Worm (Caenorhabditis elegans) whole organism, young adult: Measurements from ENCODE around the gene K05B2.4.

Experiments used
- B0035.1 ChIP-seq: sonication (generic microtip); optimal IDR thresholded peaks from 2 replicates; lab custom pipeline; 2016; ENCODE audit warnings: missing genetic modification characterization, mild to moderate bottlenecking, missing compliant biosample characterization, missing genotype, missing genetic modification reagents
- C06A6.2 ChIP-seq: fragments of 200-800 bp; sonication (Bioruptor generic); conservative IDR thresholded peaks from 2 replicates; pipeline ENCODE4 v1.3.6; 2022; ENCODE audit warnings: missing genetic modification characterization, missing compliant biosample characterization
- D2030.7 ChIP-seq: fragments of 200-800 bp; sonication (Bioruptor generic); IDR thresholded peaks from 2 replicates; pipeline ENCODE4 v1.3.6; 2022; ENCODE audit warnings: missing genetic modification reagents, missing genetic modification characterization, missing compliant biosample characterization
- F49E8.2 ChIP-seq: sonication (generic microtip); optimal IDR thresholded peaks from 3 replicates; lab custom pipeline; 2017; ENCODE audit warnings: missing genetic modification characterization, mild to moderate bottlenecking, missing compliant biosample characterization, antibody characterized with exemption, moderate library complexity; ENCODE audit not compliant: insufficient read depth
- F55B11.4 ChIP-seq: sonication (generic microtip); optimal IDR thresholded peaks from 2 replicates; lab custom pipeline; 2016; ENCODE audit warnings: missing compliant biosample characterization, missing genetic modification characterization, borderline replicate concordance; ENCODE audit not compliant: insufficient read depth
- K11D2.4 ChIP-seq: fragments of 200-800 bp; sonication (Bioruptor generic); IDR thresholded peaks from 2 replicates; pipeline ENCODE4 v1.3.6; 2022; ENCODE audit warnings: missing genetic modification reagents, missing genetic modification characterization, missing compliant biosample characterization
- Y56A3A.18 ChIP-seq: fragments of 200-800 bp; sonication (Bioruptor generic); IDR thresholded peaks from 2 replicates; pipeline ENCODE4 v1.3.6; 2022; ENCODE audit warnings: missing genetic modification reagents, missing genetic modification characterization, missing compliant biosample characterization
- Y67H2A.10 ChIP-seq: fragments of 200-800 bp; sonication (Bioruptor generic); conservative IDR thresholded peaks from 2 replicates; pipeline ENCODE4 v1.3.6; 2022; ENCODE audit warnings: missing genetic modification reagents, missing genetic modification characterization, missing compliant biosample characterization
- Y95B8A.8 ChIP-seq: fragments of 200-800 bp; sonication (Bioruptor generic); IDR thresholded peaks from 2 replicates; pipeline ENCODE4 v1.3.6; 2022; ENCODE audit warnings: missing genetic modification reagents, missing genetic modification characterization, missing compliant biosample characterization
- akir-1 ChIP-seq: fragments of 200-800 bp; sonication (Bioruptor generic); optimal IDR thresholded peaks from 2 replicates; lab custom pipeline; 2018; ENCODE audit warnings: mild to moderate bottlenecking, missing genetic modification characterization, moderate library complexity, missing compliant biosample characterization
- aptf-3 ChIP-seq: fragments of 200-800 bp; sonication (Bioruptor generic); IDR thresholded peaks from 2 replicates; pipeline ENCODE4 v1.3.6; 2022; ENCODE audit warnings: missing genetic modification characterization, missing compliant biosample characterization
- atf-7 ChIP-seq: sonication (generic microtip); optimal IDR thresholded peaks from 2 replicates; lab custom pipeline; 2017; ENCODE audit warnings: mild to moderate bottlenecking, missing genetic modification characterization, missing compliant biosample characterization
- athp-1 ChIP-seq: sonication (generic microtip); optimal IDR thresholded peaks from 2 replicates; lab custom pipeline; 2017; ENCODE audit warnings: mild to moderate bottlenecking, missing genetic modification characterization, missing compliant biosample characterization
- attf-6 ChIP-seq: fragments of 200-800 bp; sonication (Bioruptor generic); IDR thresholded peaks from 2 replicates; pipeline ENCODE4 v1.3.6; 2022; ENCODE audit warnings: missing genetic modification reagents, missing genetic modification characterization, missing compliant biosample characterization
- bed-2 ChIP-seq: fragments of 200-800 bp; sonication (Bioruptor generic); IDR thresholded peaks from 2 replicates; pipeline ENCODE4 v1.3.6; 2022; ENCODE audit warnings: missing genetic modification reagents, missing genetic modification characterization, missing compliant biosample characterization
- ccch-3 ChIP-seq: fragments of 200-800 bp; sonication (Bioruptor generic); optimal IDR thresholded peaks from 2 replicates; lab custom pipeline; 2018; ENCODE audit warnings: mild to moderate bottlenecking, missing genetic modification characterization, missing compliant biosample characterization
- cebp-1 ChIP-seq, 2 experiments: fragments of 200-800 bp in 1 of 2; sonication (Bioruptor generic) in 1 of 2; sonication (generic microtip) in 1 of 2; IDR thresholded peaks in 1 of 2; optimal IDR thresholded peaks in 1 of 2; 2 replicates each; pipeline versions ENCODE4 v1.3.6 to Lab custom; 2017 to 2022; ENCODE audit warnings: missing compliant biosample characterization in 2 of 2, missing genetic modification characterization in 2 of 2, mild to moderate bottlenecking in 1 of 2, missing genetic modification reagents in 1 of 2, moderate library complexity in 1 of 2
- cebp-2 ChIP-seq: fragments of 200-800 bp; sonication (Bioruptor generic); IDR thresholded peaks from 2 replicates; pipeline ENCODE4 v1.3.6; 2022; ENCODE audit warnings: missing genetic modification characterization, missing compliant biosample characterization
- ceh-40 ChIP-seq: fragments of 200-800 bp; sonication (Bioruptor generic); IDR thresholded peaks from 2 replicates; pipeline ENCODE4 v1.3.6; 2022; ENCODE audit warnings: missing genetic modification characterization, missing compliant biosample characterization
- ceh-79 ChIP-seq: sonication (generic microtip); optimal IDR thresholded peaks from 2 replicates; lab custom pipeline; 2017; ENCODE audit warnings: mild to moderate bottlenecking, missing genetic modification characterization, missing compliant biosample characterization
- ceh-91 ChIP-seq: fragments of 200-800 bp; sonication (Bioruptor generic); IDR thresholded peaks from 2 replicates; pipeline ENCODE4 v1.3.6; 2022; ENCODE audit warnings: missing genetic modification reagents, missing genetic modification characterization, missing compliant biosample characterization
- dpff-1 ChIP-seq: sonication (generic microtip); optimal IDR thresholded peaks from 2 replicates; lab custom pipeline; 2017; ENCODE audit warnings: mild to moderate bottlenecking, missing genetic modification characterization, missing compliant biosample characterization
- dpl-1 ChIP-seq: fragments of 150-350 bp; optimal IDR thresholded peaks from 2 replicates; lab custom pipeline; 2014; ENCODE audit warnings: missing biosample characterization, missing genetic modification reagents, missing genetic modification characterization
- egl-18 ChIP-seq: fragments of 200-800 bp; sonication (Bioruptor generic); IDR thresholded peaks from 2 replicates; pipeline ENCODE4 v1.3.6; 2022; ENCODE audit warnings: missing genetic modification reagents, missing genetic modification characterization, missing compliant biosample characterization
- ekl-4 ChIP-seq: fragments of 200-800 bp; sonication (Bioruptor generic); IDR thresholded peaks from 2 replicates; pipeline ENCODE4 v1.3.6; 2022; ENCODE audit warnings: missing genetic modification reagents, missing genetic modification characterization, missing compliant biosample characterization
- gei-17 ChIP-seq: fragments of 200-800 bp; sonication (Bioruptor generic); optimal IDR thresholded peaks from 2 replicates; lab custom pipeline; 2018; ENCODE audit warnings: mild to moderate bottlenecking, missing genetic modification characterization, missing compliant biosample characterization
- hrde-1 ChIP-seq: sonication (generic microtip); optimal IDR thresholded peaks from 2 replicates; lab custom pipeline; 2016; ENCODE audit warnings: missing genetic modification characterization, mild to moderate bottlenecking, missing compliant biosample characterization, moderate library complexity, missing genotype, missing genetic modification reagents, borderline replicate concordance
- let-607 ChIP-seq, 2 experiments: fragments of 200-800 bp in 1 of 2; sonication (Bioruptor generic) in 1 of 2; sonication (generic microtip) in 1 of 2; optimal IDR thresholded peaks; 2 replicates each; lab custom pipeline; 2016 to 2018; ENCODE audit warnings: mild to moderate bottlenecking in 2 of 2, missing compliant biosample characterization in 2 of 2, missing genetic modification characterization in 2 of 2, moderate library complexity in 2 of 2, missing genotype in 1 of 2
- lin-26 ChIP-seq: fragments of 200-800 bp; sonication (Bioruptor generic); IDR thresholded peaks from 2 replicates; pipeline ENCODE4 v1.3.6; 2022; ENCODE audit warnings: missing genetic modification reagents, missing genetic modification characterization, missing compliant biosample characterization
- lin-54 ChIP-seq: fragments of 200-800 bp; sonication (Bioruptor generic); optimal IDR thresholded peaks from 2 replicates; lab custom pipeline; 2018; ENCODE audit warnings: mild to moderate bottlenecking, missing genetic modification characterization, missing compliant biosample characterization
- lir-1 ChIP-seq: fragments of 200-800 bp; sonication (Bioruptor generic); conservative IDR thresholded peaks from 2 replicates; pipeline ENCODE4 v1.3.6; 2022; ENCODE audit warnings: missing genetic modification reagents, missing genetic modification characterization, missing compliant biosample characterization
- lsl-1 ChIP-seq: fragments of 200-800 bp; sonication (Bioruptor generic); optimal IDR thresholded peaks from 2 replicates; lab custom pipeline; 2018; ENCODE audit warnings: mild to moderate bottlenecking, missing genetic modification characterization, moderate library complexity, missing compliant biosample characterization
- madf-10 ChIP-seq: sonication (generic microtip); optimal IDR thresholded peaks from 2 replicates; lab custom pipeline; 2016; ENCODE audit warnings: mild to moderate bottlenecking, missing genetic modification characterization, missing compliant biosample characterization
- madf-6 ChIP-seq: fragments of 200-800 bp; sonication (Bioruptor generic); IDR thresholded peaks from 2 replicates; pipeline ENCODE4 v1.3.6; 2022; ENCODE audit warnings: missing genetic modification reagents, missing genetic modification characterization, missing compliant biosample characterization
- mcd-1 ChIP-seq: fragments of 200-800 bp; sonication (Bioruptor generic); IDR thresholded peaks from 2 replicates; pipeline ENCODE4 v1.3.6; 2022; ENCODE audit warnings: missing genetic modification reagents, missing genetic modification characterization, missing compliant biosample characterization
- nfya-2 ChIP-seq: fragments of 200-800 bp; sonication (Bioruptor generic); IDR thresholded peaks from 2 replicates; pipeline ENCODE4 v1.3.6; 2022; ENCODE audit warnings: missing genetic modification reagents, missing genetic modification characterization, missing compliant biosample characterization
- nfyb-1 ChIP-seq: fragments of 200-800 bp; sonication (Bioruptor generic); IDR thresholded peaks from 2 replicates; pipeline ENCODE4 v1.3.6; 2022; ENCODE audit warnings: missing genetic modification reagents, missing genetic modification characterization, missing compliant biosample characterization
- nhr-120 ChIP-seq: fragments of 200-800 bp; sonication (Bioruptor generic); IDR thresholded peaks from 2 replicates; pipeline ENCODE4 v1.3.6; 2022; ENCODE audit warnings: missing genetic modification characterization, missing compliant biosample characterization
- repo-1 ChIP-seq: sonication (generic microtip); optimal IDR thresholded peaks from 2 replicates; lab custom pipeline; 2017; ENCODE audit warnings: mild to moderate bottlenecking, missing genetic modification characterization, missing compliant biosample characterization
- rpc-1 ChIP-seq, 2 experiments: fragments of 150-350 bp in 1 of 2; sonication (generic microtip) in 1 of 2; optimal IDR thresholded peaks; 2 replicates each; lab custom pipeline; 2014 to 2018; ENCODE audit warnings: missing biosample characterization in 1 of 2, missing genetic modification characterization in 1 of 2, missing genetic modification reagents in 1 of 2, missing genotype in 1 of 2
- snpc-3.4 ChIP-seq: sonication (generic microtip); optimal IDR thresholded peaks from 2 replicates; lab custom pipeline; 2017; ENCODE audit warnings: missing genetic modification characterization, mild to moderate bottlenecking, missing compliant biosample characterization, antibody characterized with exemption, moderate library complexity, missing genotype, missing genetic modification reagents
- snpc-4 ChIP-seq, 5 experiments: fragments of 150-350 bp in 1 of 5; sonication (generic microtip) in 4 of 5; optimal IDR thresholded peaks; 2 replicates each; lab custom pipeline; 2014 to 2018; ENCODE audit warnings: missing genetic modification characterization in 5 of 5, missing biosample characterization in 3 of 5, antibody characterized with exemption in 2 of 5, mild to moderate bottlenecking in 2 of 5, missing compliant biosample characterization in 2 of 5, missing genotype in 2 of 5, moderate library complexity in 2 of 5, missing genetic modification reagents in 1 of 5
- somi-1 ChIP-seq: fragments of 200-800 bp; sonication (Bioruptor generic); optimal IDR thresholded peaks from 2 replicates; lab custom pipeline; 2018; ENCODE audit warnings: mild to moderate bottlenecking, missing genetic modification characterization, missing compliant biosample characterization
- tbx-9 ChIP-seq: sonication (generic microtip); optimal IDR thresholded peaks from 2 replicates; lab custom pipeline; 2016; ENCODE audit warnings: borderline replicate concordance, missing genetic modification characterization, inconsistent platforms, missing compliant biosample characterization
- zim-3 ChIP-seq: sonication (generic microtip); optimal IDR thresholded peaks from 2 replicates; lab custom pipeline; 2017; ENCODE audit warnings: mild to moderate bottlenecking, missing genetic modification characterization, moderate library complexity, missing compliant biosample characterization
- ztf-18 ChIP-seq: sonication (generic microtip); optimal IDR thresholded peaks from 2 replicates; lab custom pipeline; 2016; ENCODE audit warnings: missing genotype, mild to moderate bottlenecking, missing genetic modification characterization, missing compliant biosample characterization

Gene K05B2.4

ce11 chrX:4969228-4969627, 48.4 kb upstream of the K05B2.4 start, which contains the start of gene M03F4.6 (continued):
- TF ChIP-seq bed-2: no peak
- TF ChIP-seq gei-17 (GFP tag; lab: Kevin White, UChicago): peak; percentile 6
- no peak for TF ChIP-seq dpl-1 (GFP tag; lab: Kevin White, UChicago)
- peak; percentile 61 for TF ChIP-seq atf-7 (tag; lab: Kevin White, UChicago)
- no peak; the same call in 1 of the 2 replicates for TF ChIP-seq C06A6.2 (GFP tag; lab: Robert Waterston, UW)
- TF ChIP-seq tbx-9 (tag; lab: Kevin White, UChicago): no peak
- no peak for TF ChIP-seq snpc-3.4 (tag; lab: Kevin White, UChicago)
- peak; percentile 53; the same call in 1 of the 2 replicates for TF ChIP-seq ekl-4 (GFP tag; lab: Robert Waterston, UW)
- no peak for TF ChIP-seq ceh-91 (GFP tag; lab: Robert Waterston, UW)
- TF ChIP-seq madf-10 (tag; lab: Kevin White, UChicago): peak; percentile 39
- no peak for TF ChIP-seq ccch-3 (GFP tag; lab: Kevin White, UChicago)
- no peak for TF ChIP-seq nfya-2 (GFP tag; lab: Robert Waterston, UW)
- no peak for TF ChIP-seq egl-18 (GFP tag; lab: Robert Waterston, UW)
- no peak for TF ChIP-seq snpc-4 (GFP tag; optimal IDR thresholded peaks at IDR 0.05; lab: Kevin White, UChicago)
- TF ChIP-seq snpc-4 (tag; optimal IDR thresholded peaks at IDR 0.05; lab: Kevin White, UChicago): no peak
- no peak for TF ChIP-seq F55B11.4 (tag; lab: Kevin White, UChicago)
- TF ChIP-seq attf-6 (GFP tag; lab: Robert Waterston, UW): no peak
- TF ChIP-seq nhr-120: 0 out of 2 replicates have a peak, but pooled peaks have one; percentile 61
- 0 out of 2 replicates have a peak, but pooled peaks have one; percentile 72 for TF ChIP-seq Y56A3A.18
- no peak for TF ChIP-seq B0035.1
- TF ChIP-seq akir-1: no peak
- peak; percentile 84 for TF ChIP-seq repo-1
- TF ChIP-seq D2030.7 (GFP tag; lab: Robert Waterston, UW): no peak
- 0 out of 2 replicates have a peak, but pooled peaks have one; percentile 51 for TF ChIP-seq ceh-40 (GFP tag; lab: Robert Waterston, UW)
- TF ChIP-seq mcd-1 (GFP tag; lab: Robert Waterston, UW): no peak
- TF ChIP-seq cebp-2 (GFP tag; lab: Robert Waterston, UW): 0 out of 2 replicates have a peak, but pooled peaks have one; percentile 73
- no peak for TF ChIP-seq somi-1 (GFP tag; lab: Kevin White, UChicago)
- no peak for TF ChIP-seq ceh-79
- no peak for TF ChIP-seq Y67H2A.10 (GFP tag; lab: Robert Waterston, UW)
- TF ChIP-seq cebp-1 (GFP tag; IDR thresholded peaks at IDR 0.05; lab: Robert Waterston, UW): no peak
- TF ChIP-seq cebp-1 (tag; optimal IDR thresholded peaks at IDR 0.05; lab: Kevin White, UChicago): peak; percentile 7
- peak; percentile 53 for TF ChIP-seq zim-3 (tag; lab: Kevin White, UChicago)
- TF ChIP-seq let-607 (tag; optimal IDR thresholded peaks at IDR 0.05; lab: Kevin White, UChicago): peak in 1 of 2 experiments; percentile 90
- TF ChIP-seq F49E8.2: no peak
- no peak for TF ChIP-seq ztf-18 (tag; lab: Kevin White, UChicago)
- peak; percentile 23; the same call in 1 of the 2 replicates for TF ChIP-seq lin-26
- TF ChIP-seq Y95B8A.8 (GFP tag; lab: Robert Waterston, UW): no peak
- 0 out of 2 replicates have a peak, but pooled peaks have one; percentile 28 for TF ChIP-seq aptf-3 (GFP tag; lab: Robert Waterston, UW)
- TF ChIP-seq athp-1 (tag; lab: Kevin White, UChicago): peak; percentile 39
- peak; percentile 47; the same call in 1 of the 2 replicates for TF ChIP-seq nfyb-1 (GFP tag; lab: Robert Waterston, UW)
- TF ChIP-seq dpff-1 (tag; lab: Kevin White, UChicago): peak; percentile 10
- no peak for TF ChIP-seq hrde-1 (tag; lab: Kevin White, UChicago)
- TF ChIP-seq lir-1 (GFP tag; lab: Robert Waterston, UW): no peak
- TF ChIP-seq madf-6: peak; percentile 14; the same call in 1 of the 2 replicates
- TF ChIP-seq K11D2.4 (GFP tag; lab: Robert Waterston, UW): peak; percentile 53
- TF ChIP-seq lsl-1: no peak
- peak; percentile 9 for TF ChIP-seq lin-54 (GFP tag; lab: Kevin White, UChicago)
- no peak for TF ChIP-seq rpc-1 (optimal IDR thresholded peaks at IDR 0.05; lab: Kevin White, UChicago)
- TF ChIP-seq rpc-1 (tag; optimal IDR thresholded peaks at IDR 0.05; lab: Kevin White, UChicago): no peak
